Worm (Caenorhabditis elegans): ENCODE data around the gene rgs-6.

The rgs-6 gene

ce11 chrX:5707809-5708208 lies 25.8 kb downstream of the rgs-6 start (continued):
- TF ChIP-seq lsy-27 (tag; optimal IDR thresholded peaks at IDR 0.05; ENCODE audit: borderline replicate concordance, insufficient read depth) (peak; percentile 51), unc-62 (GFP tag; optimal IDR thresholded peaks at IDR 0.05) (no peak), rec-8 (tag; optimal IDR thresholded peaks at IDR 0.05) (peak; percentile 83 to 88), zfh-2 (GFP tag; conservative IDR thresholded peaks at IDR 0.05) (peak; percentile 45), athp-1 (tag; optimal IDR thresholded peaks at IDR 0.05) (peak; percentile 74), madf-8 (GFP tag; conservative IDR thresholded peaks at IDR 0.05) (no peak), ets-4 (GFP tag; optimal IDR thresholded peaks at IDR 0.05) (no peak), ztf-18 (tag; optimal IDR thresholded peaks at IDR 0.05) (peak; percentile 71), xnd-1 (tag; optimal IDR thresholded peaks at IDR 0.05) (no peak), F49E8.2 (tag; optimal IDR thresholded peaks at IDR 0.05; ENCODE audit: insufficient read depth) (no peak), F57C9.4 (tag; optimal IDR thresholded peaks at IDR 0.05) (no peak), gei-17 (GFP tag; optimal IDR thresholded peaks at IDR 0.05) (peak; percentile 36), hrde-1 (tag; optimal IDR thresholded peaks at IDR 0.05; ENCODE audit: borderline replicate concordance) (peak; percentile 56), egl-18 (GFP tag; IDR thresholded peaks at IDR 0.05) (peak; percentile 35; the same call in 1 of the 2 replicates), Y53G8AR.9 (GFP tag; conservative IDR thresholded peaks at IDR 0.05) (peak; percentile 69; the same call in 1 of the 2 replicates), mes-4 (tag; optimal IDR thresholded peaks at IDR 0.05) (peak; percentile 80), Y67H2A.10 (GFP tag; conservative IDR thresholded peaks at IDR 0.05) (0 out of 2 replicates have a peak, but pooled peaks have one; percentile 24), hsf-1 (GFP tag; IDR thresholded peaks at IDR 0.05) (0 out of 2 replicates have a peak, but pooled peaks have one; percentile 31), nfya-2 (GFP tag; IDR thresholded peaks at IDR 0.05) (no peak), B0261.1 (tag; optimal IDR thresholded peaks at IDR 0.05) (peak; percentile 96), ceh-79 (tag; optimal IDR thresholded peaks at IDR 0.05) (no peak), ceh-100 (GFP tag; IDR thresholded peaks at IDR 0.05) (no peak; the same call in 1 of the 2 replicates), hlh-12 (tag; optimal IDR thresholded peaks at IDR 0.05) (no peak), lsl-1 (GFP tag; optimal IDR thresholded peaks at IDR 0.05) (no peak), nfya-1 (tag; optimal IDR thresholded peaks at IDR 0.05; ENCODE audit: borderline replicate concordance, insufficient read depth) (no peak), B0035.1 (tag; optimal IDR thresholded peaks at IDR 0.05) (peak; percentile 58), nhr-90 (tag; optimal IDR thresholded peaks at IDR 0.05) (peak; percentile 90), nhr-27 (tag; optimal IDR thresholded peaks at IDR 0.05) (no peak), dpl-1 (GFP tag; optimal IDR thresholded peaks at IDR 0.05) (no peak), attf-6 (GFP tag; IDR thresholded peaks at IDR 0.05) (peak; percentile 41; the same call in 1 of the 2 replicates), nhr-120 (GFP tag; IDR thresholded peaks at IDR 0.05) (peak; percentile 89), dpff-1 (tag; optimal IDR thresholded peaks at IDR 0.05) (no peak), ztf-25 (GFP tag; IDR thresholded peaks at IDR 0.05) (peak; percentile 93), aptf-3 (GFP tag; IDR thresholded peaks at IDR 0.05) (no peak), attf-3 (GFP tag; conservative IDR thresholded peaks at IDR 0.05) (peak; percentile 57; the same call in 1 of the 2 replicates), Y95B8A.8 (GFP tag; IDR thresholded peaks at IDR 0.05) (peak; percentile 48; the same call in 1 of the 2 replicates), bed-1 (GFP tag; IDR thresholded peaks at IDR 0.05) (no peak), madf-6 (GFP tag; IDR thresholded peaks at IDR 0.05) (peak; percentile 63), ekl-4 (GFP tag; IDR thresholded peaks at IDR 0.05) (peak; percentile 69), F22D6.2 (tag; optimal IDR thresholded peaks at IDR 0.05) (no peak), hmg-1.2 (GFP tag; IDR thresholded peaks at IDR 0.05) (peak; percentile 89), B0336.3 (GFP tag; IDR thresholded peaks at IDR 0.05) (peak; percentile 64; the same call in 1 of the 2 replicates), hmg-20 (GFP tag; IDR thresholded peaks at IDR 0.05) (peak; percentile 78), K11D2.4 (GFP tag; IDR thresholded peaks at IDR 0.05) (0 out of 2 replicates have a peak, but pooled peaks have one; percentile 45), him-1 (tag; optimal IDR thresholded peaks at IDR 0.05) (peak; percentile 80), chd-7 (tag; optimal IDR thresholded peaks at IDR 0.05) (peak; percentile 82), Y53F4B.3 (GFP tag; IDR thresholded peaks at IDR 0.05) (peak; percentile 64; the same call in 1 of the 2 replicates), let-526 (GFP tag; IDR thresholded peaks at IDR 0.05) (no peak)

Measured in whole organism, young adult.